Fruit fly (Drosophila melanogaster): ENCODE data around the gene CG4829.

- TF ChIP-seq CG11398 (GFP tag; optimal IDR thresholded peaks at IDR 0.05) (no peak), h (optimal IDR thresholded peaks at IDR 0.05) (no peak), CG7357 (GFP tag; IDR thresholded peaks at IDR 0.05) (no peak), Dbx (GFP tag; IDR thresholded peaks at IDR 0.05) (no peak), CG10366 (GFP tag; IDR thresholded peaks at IDR 0.05) (no peak), pros (GFP tag; optimal IDR thresholded peaks at IDR 0.05) (no peak), pfk (GFP tag; optimal IDR thresholded peaks at IDR 0.05) (no peak), CG14050 (GFP tag; IDR thresholded peaks at IDR 0.05) (no peak), CG1024 (GFP tag; IDR thresholded peaks at IDR 0.05) (no peak), bbx (GFP tag; IDR thresholded peaks at IDR 0.05; ENCODE audit: partially characterized antibody) (no peak), CG7372 (GFP tag; IDR thresholded peaks at IDR 0.05) (no peak), dimm (GFP tag; IDR thresholded peaks at IDR 0.05) (no peak), CG11085 (GFP tag; IDR thresholded peaks at IDR 0.05) (no peak)
Measured at dm6 chrX:16816500-16816899, 5.0 kb downstream of the CG4829 start.

All from whole organism, embryonic.